Fruit fly (Drosophila melanogaster) whole organism, prepupa: ENCODE data around the gene bond.
A peak's percentile ranks its signal among the peaks of the same experiment; 100 is the strongest.

Experiments used
- Blimp-1 ChIP-seq: fragments of 200-800 bp; sonication (Bioruptor generic); optimal IDR thresholded peaks from 3 replicates; lab custom pipeline; 2017; ENCODE audit warnings: missing biosample characterization, missing genetic modification characterization, mild to moderate bottlenecking, moderate library complexity, missing genetic modification reagents
- CG10669 ChIP-seq: fragments of 200-800 bp; sonication (Bioruptor generic); optimal IDR thresholded peaks from 3 replicates; lab custom pipeline; 2018; ENCODE audit warnings: missing biosample characterization, mild to moderate bottlenecking, missing genetic modification characterization, moderate library complexity
- CG11762 ChIP-seq: fragments of 200-800 bp; sonication (Bioruptor generic); optimal IDR thresholded peaks from 3 replicates; lab custom pipeline; 2016; ENCODE audit warnings: missing biosample characterization, missing genetic modification characterization; ENCODE audit not compliant: insufficient read depth
- CG11902 ChIP-seq: fragments of 200-800 bp; sonication (Bioruptor generic); optimal IDR thresholded peaks from 3 replicates; lab custom pipeline; 2016; ENCODE audit warnings: missing biosample characterization, missing genetic modification characterization
- CG1621 ChIP-seq: fragments of 200-800 bp; sonication (Bioruptor generic); optimal IDR thresholded peaks from 3 replicates; lab custom pipeline; 2018; ENCODE audit warnings: missing biosample characterization, mild to moderate bottlenecking, missing genetic modification characterization
- CG3032 ChIP-seq: fragments of 200-800 bp; optimal IDR thresholded peaks from 2 replicates; lab custom pipeline; 2019; ENCODE audit warnings: missing biosample characterization, mild to moderate bottlenecking, missing genetic modification characterization, moderate library complexity
- CG31627 ChIP-seq: fragments of 200-800 bp; sonication (Bioruptor generic); optimal IDR thresholded peaks from 3 replicates; lab custom pipeline; 2016; ENCODE audit warnings: missing biosample characterization, missing genetic modification characterization
- CG34406 ChIP-seq: fragments of 200-800 bp; sonication (Bioruptor generic); optimal IDR thresholded peaks from 3 replicates; lab custom pipeline; 2016; ENCODE audit warnings: missing biosample characterization, missing genetic modification characterization
- CG3919 ChIP-seq: fragments of 200-800 bp; sonication (Bioruptor generic); optimal IDR thresholded peaks from 3 replicates; lab custom pipeline; 2016; ENCODE audit warnings: missing biosample characterization, missing genetic modification characterization
- CG6163 ChIP-seq: fragments of 200-800 bp; sonication (Bioruptor generic); IDR thresholded peaks from 3 replicates; pipeline ENCODE4 v1.3.6; 2022; ENCODE audit warnings: missing biosample characterization, missing genetic modification characterization
- CG6792 ChIP-seq: fragments of 200-800 bp; sonication (Bioruptor generic); optimal IDR thresholded peaks from 3 replicates; lab custom pipeline; 2016; ENCODE audit warnings: missing biosample characterization, missing genetic modification characterization
- CG6808 ChIP-seq: fragments of 200-800 bp; sonication (Bioruptor generic); optimal IDR thresholded peaks from 3 replicates; lab custom pipeline; 2017; ENCODE audit warnings: missing biosample characterization, missing genetic modification characterization, mild to moderate bottlenecking, moderate library complexity, missing genetic modification reagents
- CG6854 ChIP-seq: fragments of 200-800 bp; sonication (Bioruptor generic); optimal IDR thresholded peaks from 2 replicates; lab custom pipeline; 2017; ENCODE audit warnings: missing biosample characterization, mild to moderate bottlenecking, missing genetic modification characterization
- CG7368 ChIP-seq: fragments of 200-800 bp; sonication (Bioruptor generic); optimal IDR thresholded peaks from 3 replicates; lab custom pipeline; 2016; ENCODE audit warnings: missing biosample characterization, missing genetic modification characterization
- CG8119 ChIP-seq: fragments of 200-800 bp; sonication (Bioruptor generic); IDR thresholded peaks from 3 replicates; pipeline ENCODE4 v1.3.6; 2022; ENCODE audit warnings: missing biosample characterization, missing genetic modification characterization
- CG8319 ChIP-seq: fragments of 200-800 bp; sonication (Bioruptor generic); optimal IDR thresholded peaks from 3 replicates; lab custom pipeline; 2016; ENCODE audit warnings: missing biosample characterization, missing genetic modification characterization
- CG8632 ChIP-seq: fragments of 200-800 bp; sonication (Bioruptor generic); optimal IDR thresholded peaks from 3 replicates; lab custom pipeline; 2016; ENCODE audit warnings: missing biosample characterization, missing genetic modification characterization
- Eip75B ChIP-seq: fragments of 200-800 bp; sonication (Bioruptor generic); optimal IDR thresholded peaks from 3 replicates; lab custom pipeline; 2016; ENCODE audit warnings: missing biosample characterization, missing genetic modification characterization
- Eip93F ChIP-seq: fragments of 200-800 bp; sonication (Bioruptor generic); optimal IDR thresholded peaks from 2 replicates; lab custom pipeline; 2016; ENCODE audit warnings: missing biosample characterization, mild to moderate bottlenecking, missing genetic modification characterization
- Gug ChIP-seq: fragments of 200-800 bp; sonication (Bioruptor generic); IDR thresholded peaks from 2 replicates; pipeline ENCODE4 v1.3.6; 2022; ENCODE audit warnings: missing biosample characterization, missing genetic modification characterization
- Hr39 ChIP-seq: fragments of 200-800 bp; sonication (Bioruptor generic); optimal IDR thresholded peaks from 2 replicates; lab custom pipeline; 2016; ENCODE audit warnings: missing biosample characterization, missing genetic modification characterization
- Hr4 ChIP-seq: fragments of 200-800 bp; sonication (Bioruptor generic); optimal IDR thresholded peaks from 3 replicates; lab custom pipeline; 2016; ENCODE audit warnings: missing biosample characterization, missing genetic modification characterization
- OdsH ChIP-seq: fragments of 200-800 bp; sonication (Bioruptor generic); optimal IDR thresholded peaks from 3 replicates; lab custom pipeline; 2016; ENCODE audit warnings: missing biosample characterization, missing genetic modification characterization
- Sox102F ChIP-seq: fragments of 200-800 bp; sonication (Bioruptor generic); optimal IDR thresholded peaks from 2 replicates; lab custom pipeline; 2016; ENCODE audit warnings: missing biosample characterization, mild to moderate bottlenecking, missing genetic modification characterization
- Sox15 ChIP-seq: fragments of 200-800 bp; sonication (Bioruptor generic); optimal IDR thresholded peaks from 3 replicates; lab custom pipeline; 2016; ENCODE audit warnings: missing biosample characterization, missing genetic modification characterization
- achi ChIP-seq: fragments of 200-800 bp; sonication (Bioruptor generic); optimal IDR thresholded peaks from 3 replicates; lab custom pipeline; 2016; ENCODE audit warnings: missing biosample characterization, missing genetic modification characterization
- acj6 ChIP-seq: fragments of 200-800 bp; sonication (Bioruptor generic); optimal IDR thresholded peaks from 3 replicates; lab custom pipeline; 2016; ENCODE audit warnings: missing biosample characterization, missing genetic modification characterization
- cyc ChIP-seq: fragments of 200-800 bp; sonication (Bioruptor generic); optimal IDR thresholded peaks from 3 replicates; lab custom pipeline; 2016; ENCODE audit warnings: missing biosample characterization, missing genetic modification characterization
- esn ChIP-seq: fragments of 200-800 bp; sonication (Bioruptor generic); optimal IDR thresholded peaks from 2 replicates; lab custom pipeline; 2016; ENCODE audit warnings: missing biosample characterization, mild to moderate bottlenecking, missing genetic modification characterization, moderate library complexity
- fd59A ChIP-seq: fragments of 200-800 bp; sonication (Bioruptor generic); optimal IDR thresholded peaks from 2 replicates; lab custom pipeline; 2017; ENCODE audit warnings: missing biosample characterization, mild to moderate bottlenecking, missing genetic modification characterization, missing genetic modification reagents
- fd85E ChIP-seq: fragments of 200-800 bp; sonication (Bioruptor generic); optimal IDR thresholded peaks from 3 replicates; lab custom pipeline; 2016; ENCODE audit warnings: missing biosample characterization, missing genetic modification characterization
- lz ChIP-seq: fragments of 200-800 bp; sonication (Bioruptor generic); optimal IDR thresholded peaks from 3 replicates; lab custom pipeline; 2016; ENCODE audit warnings: missing biosample characterization, missing genetic modification characterization
- net ChIP-seq: fragments of 200-800 bp; sonication (Bioruptor generic); optimal IDR thresholded peaks from 3 replicates; lab custom pipeline; 2016; ENCODE audit warnings: missing biosample characterization, missing genetic modification characterization
- pdm3 ChIP-seq: fragments of 200-800 bp; sonication (Bioruptor generic); optimal IDR thresholded peaks from 3 replicates; lab custom pipeline; 2016; ENCODE audit warnings: missing biosample characterization, missing genetic modification characterization
- ss ChIP-seq, 2 experiments: fragments of 200-800 bp; sonication (Bioruptor generic); optimal IDR thresholded peaks; 2 replicates in 1 of 2; 3 replicates in 1 of 2; lab custom pipeline; 2017 to 2018; ENCODE audit warnings: mild to moderate bottlenecking in 2 of 2, missing biosample characterization in 2 of 2, missing genetic modification characterization in 2 of 2, moderate library complexity in 1 of 2
- svp ChIP-seq: fragments of 200-800 bp; sonication (Bioruptor generic); peaks from one replicate; lab custom pipeline; 2016; ENCODE audit warnings: missing biosample characterization, missing genetic modification characterization
- topi ChIP-seq: fragments of 200-800 bp; sonication (Bioruptor generic); optimal IDR thresholded peaks from 3 replicates; lab custom pipeline; 2016; ENCODE audit warnings: missing biosample characterization, missing genetic modification characterization
- vri ChIP-seq: fragments of 200-800 bp; sonication (Bioruptor generic); optimal IDR thresholded peaks from 3 replicates; lab custom pipeline; 2016; ENCODE audit warnings: missing biosample characterization, mild to moderate bottlenecking, missing genetic modification characterization

Gene bond

DNA sequence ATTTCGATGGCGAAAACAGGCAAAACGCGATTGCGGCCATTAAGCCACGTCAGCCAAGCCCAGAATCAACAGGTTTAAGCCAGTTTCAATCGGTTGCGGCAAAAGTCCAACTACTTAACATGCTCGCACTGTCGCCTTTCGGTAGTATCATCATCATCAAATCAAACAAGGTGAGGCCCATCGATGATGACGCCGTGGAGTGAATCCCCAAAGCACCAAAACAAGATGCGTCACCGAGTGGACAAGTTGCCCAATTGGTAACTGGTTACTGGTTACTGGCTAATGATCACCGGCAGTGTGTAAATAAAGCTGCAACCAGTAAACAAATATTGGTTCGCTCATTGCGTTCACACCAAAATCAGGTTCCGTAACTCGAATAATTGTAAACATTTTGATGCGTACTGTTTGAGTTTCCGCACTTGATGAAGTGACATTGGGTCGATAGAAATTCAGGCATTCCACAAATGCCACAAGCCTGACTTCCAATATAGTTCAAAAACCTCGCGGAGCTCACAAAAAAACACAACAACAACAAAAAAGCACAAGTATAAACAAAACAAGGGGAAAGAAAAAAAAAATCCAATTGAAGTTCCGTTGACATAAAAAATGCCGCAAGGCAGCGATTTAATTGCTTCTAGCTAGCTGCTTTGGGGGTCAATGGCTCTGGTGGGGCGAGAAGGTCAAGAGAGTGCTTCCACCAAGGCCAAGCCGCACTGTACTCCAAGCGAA lies 26.0 kb upstream of the bond start (continued):
- TF ChIP-seq CG11762 (GFP tag; lab: Kevin White, UChicago) (no peak), CG34406 (GFP tag; lab: Kevin White, UChicago) (peak; percentile 10), Hr39 (GFP tag; lab: Kevin White, UChicago) (peak; percentile 30), cyc (no peak), lz (GFP tag; lab: Kevin White, UChicago) (peak; percentile 19), CG10669 (GFP tag; lab: Kevin White, UChicago) (no peak), CG6163 (GFP tag; lab: Robert Waterston, UW) (no peak), esn (GFP tag; lab: Kevin White, UChicago) (peak; percentile 49), CG3919 (peak; percentile 13), Eip93F (GFP tag; lab: Kevin White, UChicago) (no peak), Blimp-1 (peak; percentile 27), Sox15 (GFP tag; lab: Kevin White, UChicago) (peak; percentile 4), vri (no peak), pdm3 (GFP tag; lab: Kevin White, UChicago) (peak; percentile 27), Sox102F (GFP tag; lab: Kevin White, UChicago) (peak; percentile 12), CG3032 (no peak), Hr4 (GFP tag; lab: Kevin White, UChicago) (no peak), CG7368 (GFP tag; lab: Kevin White, UChicago) (peak; percentile 23), CG6854 (GFP tag; lab: Kevin White, UChicago) (peak; percentile 38), CG6792 (peak; percentile 4), CG1621 (tag; lab: Kevin White, UChicago) (no peak), CG31627 (GFP tag; lab: Kevin White, UChicago) (peak; percentile 29), fd85E (GFP tag; lab: Kevin White, UChicago) (peak; percentile 14), ss (GFP tag; optimal IDR thresholded peaks at IDR 0.05; lab: Kevin White, UChicago) (peak in 1 of 2 experiments; percentile 18), fd59A (GFP tag; lab: Kevin White, UChicago) (no peak), topi (peak; percentile 7), svp (GFP tag; lab: Kevin White, UChicago) (peak; percentile 86), Gug (GFP tag; lab: Robert Waterston, UW) (no peak), Eip75B (GFP tag; lab: Kevin White, UChicago) (peak; percentile 1), acj6 (no peak), net (peak; percentile 14), CG8319 (GFP tag; lab: Kevin White, UChicago) (no peak), CG8119 (no peak), CG8632 (GFP tag; lab: Kevin White, UChicago) (peak; percentile 23), achi (no peak), OdsH (peak; percentile 15)

DNA sequence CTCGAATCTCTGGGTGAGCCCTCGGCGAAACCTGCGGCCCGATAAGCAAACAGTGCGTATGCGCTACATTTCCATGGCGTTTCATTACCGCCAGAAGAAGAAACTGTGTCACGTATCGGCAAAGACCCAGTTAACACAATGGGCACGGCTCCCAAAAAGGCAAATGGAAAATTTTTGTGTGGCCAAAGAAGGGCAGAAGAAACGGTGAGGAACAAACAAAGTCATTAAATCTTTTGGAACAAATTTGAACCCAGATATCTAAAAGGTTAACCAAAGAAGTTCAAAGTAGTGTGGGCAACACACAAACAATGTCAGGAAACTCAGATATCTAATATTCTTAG lies 25.4 kb upstream of the bond start:
- no peak for TF ChIP-seq acj6
- peak; percentile 62 for TF ChIP-seq svp (GFP tag; lab: Kevin White, UChicago)

DNA sequence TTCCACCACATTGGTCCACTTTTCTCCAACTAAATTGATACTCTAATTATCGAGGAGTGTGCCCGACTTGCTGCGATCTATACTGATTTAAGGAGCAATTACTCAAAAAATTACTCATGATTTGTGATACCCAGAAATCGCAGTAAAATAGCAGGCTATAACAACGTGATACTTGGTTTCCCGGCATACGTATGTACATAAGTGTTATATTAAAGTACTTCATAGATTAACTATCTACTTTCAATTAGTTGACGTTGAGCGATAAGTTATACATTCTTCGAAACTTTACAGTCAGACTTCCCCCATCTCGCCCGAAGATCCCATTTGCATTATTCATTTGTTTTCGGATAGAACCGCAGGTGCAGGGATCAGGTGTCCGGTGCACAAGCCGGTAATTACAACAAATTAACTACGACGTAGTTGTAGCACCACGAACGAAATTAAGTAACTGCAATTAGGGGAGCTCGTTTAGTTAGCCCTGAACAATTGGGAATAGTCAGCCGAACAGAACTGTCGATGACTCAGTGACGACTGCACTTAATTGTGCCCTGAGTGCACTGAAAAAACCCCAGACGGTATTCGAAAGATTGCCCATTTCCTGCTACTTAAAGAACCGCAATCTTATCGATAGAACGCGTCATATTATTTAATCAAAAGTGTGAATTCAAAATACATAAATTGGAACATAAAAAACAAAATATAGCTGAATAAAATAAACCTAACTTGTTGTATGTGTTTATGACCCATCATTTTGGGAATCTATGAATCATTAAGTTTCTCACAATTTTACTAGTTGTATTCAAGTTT lies 24.7 kb upstream of the bond start:
- TF ChIP-seq CG6163 (GFP tag; lab: Robert Waterston, UW) (0 out of 3 replicates have a peak, but pooled peaks have one; percentile 26), CG11902 (GFP tag; lab: Kevin White, UChicago) (no peak), vri (peak; percentile 2), CG6808 (GFP tag; lab: Kevin White, UChicago) (peak; percentile 27), pdm3 (GFP tag; lab: Kevin White, UChicago) (no peak), CG1621 (tag; lab: Kevin White, UChicago) (no peak), ss (GFP tag; optimal IDR thresholded peaks at IDR 0.05; lab: Kevin White, UChicago) (peak in 1 of 2 experiments; percentile 20), lz (GFP tag; lab: Kevin White, UChicago) (peak; percentile 14)
